Fruit fly (Drosophila melanogaster) whole organism, embryonic: ENCODE measurements around the gene CG15249.

Experiments used
- Bteb2 ChIP-seq: fragments of 200-800 bp; sonication (Bioruptor generic); optimal IDR thresholded peaks from 2 replicates; lab custom pipeline; 2016; ENCODE audit warnings: missing biosample characterization, missing genetic modification characterization
- CG10959 ChIP-seq: fragments of 200-800 bp; sonication (Bioruptor generic); IDR thresholded peaks from 2 replicates; pipeline ENCODE4 v1.3.6; 2022; ENCODE audit warnings: missing biosample characterization, missing genetic modification characterization
- CG12071 ChIP-seq: fragments of 200-800 bp; sonication (Bioruptor generic); optimal IDR thresholded peaks from 3 replicates; lab custom pipeline; 2018; ENCODE audit warnings: missing biosample characterization, mild to moderate bottlenecking, missing genetic modification characterization
- CG12942 ChIP-seq: fragments of 200-800 bp; sonication (Bioruptor generic); optimal IDR thresholded peaks from 3 replicates; lab custom pipeline; 2016; ENCODE audit warnings: missing biosample characterization, missing genetic modification characterization
- CG13424 ChIP-seq: fragments of 200-800 bp; sonication (Bioruptor generic); optimal IDR thresholded peaks from 2 replicates; lab custom pipeline; 2019; ENCODE audit warnings: missing biosample characterization, mild to moderate bottlenecking, missing genetic modification characterization, moderate library complexity
- CG13894 ChIP-seq: fragments of 200-800 bp; sonication (Bioruptor generic); optimal IDR thresholded peaks from 3 replicates; lab custom pipeline; 2018; ENCODE audit warnings: missing biosample characterization, mild to moderate bottlenecking, missing genetic modification characterization, moderate library complexity
- CG15269 ChIP-seq: fragments of 200-800 bp; sonication (Bioruptor generic); optimal IDR thresholded peaks from 2 replicates; lab custom pipeline; 2018; ENCODE audit warnings: missing biosample characterization, mild to moderate bottlenecking, missing genetic modification characterization, moderate library complexity
- CG15601 ChIP-seq: fragments of 200-800 bp; sonication (Bioruptor generic); optimal IDR thresholded peaks from 3 replicates; lab custom pipeline; 2019; ENCODE audit warnings: missing biosample characterization, mild to moderate bottlenecking, missing genetic modification characterization, moderate library complexity
- CG17328 ChIP-seq: fragments of 200-800 bp; sonication (Bioruptor generic); IDR thresholded peaks from 2 replicates; pipeline ENCODE4 v1.3.6; 2022; ENCODE audit warnings: missing biosample characterization, missing genetic modification characterization
- CG18011 ChIP-seq: fragments of 200-800 bp; sonication (Bioruptor generic); optimal IDR thresholded peaks from 2 replicates; lab custom pipeline; 2017; ENCODE audit warnings: missing biosample characterization, missing genetic modification characterization, mild to moderate bottlenecking, moderate library complexity, missing genotype
- CG1832 ChIP-seq: fragments of 200-800 bp; sonication (Bioruptor generic); optimal IDR thresholded peaks from 2 replicates; lab custom pipeline; 2017; ENCODE audit warnings: missing biosample characterization, mild to moderate bottlenecking, missing genetic modification characterization, inconsistent platforms
- CG2199 ChIP-seq: fragments of 200-800 bp; sonication (Bioruptor generic); IDR thresholded peaks from 3 replicates; pipeline ENCODE4 v1.3.6; 2022; ENCODE audit warnings: missing biosample characterization, missing genetic modification characterization
- CG30403 ChIP-seq: fragments of 200-800 bp; sonication (Bioruptor generic); optimal IDR thresholded peaks from 3 replicates; lab custom pipeline; 2016; ENCODE audit warnings: missing biosample characterization, missing genetic modification characterization
- CG31224 ChIP-seq: fragments of 200-800 bp; sonication (Bioruptor generic); IDR thresholded peaks from 2 replicates; pipeline ENCODE4 v1.3.6; 2022; ENCODE audit warnings: missing biosample characterization, missing genetic modification characterization
- CG33213 ChIP-seq: fragments of 200-800 bp; sonication (Bioruptor generic); optimal IDR thresholded peaks from 3 replicates; lab custom pipeline; 2016; ENCODE audit warnings: missing biosample characterization, missing genetic modification characterization
- CG4617 ChIP-seq: fragments of 200-800 bp; sonication (Bioruptor generic); optimal IDR thresholded peaks from 3 replicates; lab custom pipeline; 2016; ENCODE audit warnings: missing biosample characterization, missing genetic modification characterization, borderline replicate concordance
- CG4820 ChIP-seq: fragments of 200-800 bp; sonication (Bioruptor generic); optimal IDR thresholded peaks from 3 replicates; lab custom pipeline; 2016; ENCODE audit warnings: missing biosample characterization, missing genetic modification characterization
- CG6765 ChIP-seq: fragments of 200-800 bp; sonication (Bioruptor generic); optimal IDR thresholded peaks from 3 replicates; lab custom pipeline; 2017; ENCODE audit warnings: missing biosample characterization, mild to moderate bottlenecking, missing genetic modification characterization
- CG7372 ChIP-seq: fragments of 200-800 bp; sonication (Bioruptor generic); IDR thresholded peaks from 2 replicates; pipeline ENCODE4 v1.3.6; 2022; ENCODE audit warnings: missing biosample characterization, missing genetic modification characterization
- CG9817 ChIP-seq: fragments of 200-800 bp; sonication (Bioruptor generic); optimal IDR thresholded peaks from 2 replicates; lab custom pipeline; 2018; ENCODE audit warnings: missing biosample characterization, mild to moderate bottlenecking, missing genetic modification characterization, moderate library complexity
- Camta ChIP-seq: fragments of 200-800 bp; sonication (Bioruptor generic); optimal IDR thresholded peaks from 2 replicates; lab custom pipeline; 2016; ENCODE audit warnings: missing biosample characterization, missing genetic modification characterization
- Dll ChIP-seq: fragments of 200-800 bp; sonication (Bioruptor generic); IDR thresholded peaks from 4 replicates; pipeline ENCODE4 v1.3.6; 2022; ENCODE audit warnings: missing biosample characterization, missing genetic modification characterization; ENCODE audit not compliant: partially characterized antibody
- HHEX ChIP-seq: fragments of 200-800 bp; sonication (Bioruptor generic); optimal IDR thresholded peaks from 3 replicates; lab custom pipeline; 2017; ENCODE audit warnings: missing biosample characterization, mild to moderate bottlenecking, missing genetic modification characterization, missing genetic modification reagents
- Hr3 ChIP-seq: fragments of 200-800 bp; sonication (Bioruptor generic); optimal IDR thresholded peaks from 3 replicates; lab custom pipeline; 2016; ENCODE audit warnings: missing biosample characterization, missing genetic modification characterization
- Kr ChIP-seq: fragments of 200-800 bp; sonication (Bioruptor generic); optimal IDR thresholded peaks from 2 replicates; lab custom pipeline; 2017; ENCODE audit warnings: missing biosample characterization, mild to moderate bottlenecking, missing genetic modification characterization
- MESR4 ChIP-seq: fragments of 200-800 bp; sonication (Bioruptor generic); optimal IDR thresholded peaks from 2 replicates; lab custom pipeline; 2018; ENCODE audit warnings: missing biosample characterization, mild to moderate bottlenecking, missing genetic modification characterization, moderate library complexity
- NFAT ChIP-seq: fragments of 200-800 bp; sonication (Bioruptor generic); IDR thresholded peaks from 2 replicates; pipeline ENCODE4 v1.3.6; 2022; ENCODE audit warnings: missing biosample characterization, missing genetic modification characterization
- Nf-YA ChIP-seq: fragments of 200-800 bp; sonication (Bioruptor generic); IDR thresholded peaks from 2 replicates; pipeline ENCODE4 v1.3.6; 2022; ENCODE audit warnings: missing biosample characterization, missing genetic modification characterization
- Optix ChIP-seq: fragments of 200-800 bp; sonication (Bioruptor generic); IDR thresholded peaks from 3 replicates; pipeline ENCODE4 v1.3.6; 2022; ENCODE audit warnings: missing biosample characterization, missing genetic modification characterization
- Spps ChIP-seq: fragments of 200-800 bp; sonication (Bioruptor generic); optimal IDR thresholded peaks from 2 replicates; lab custom pipeline; 2018; ENCODE audit warnings: missing biosample characterization, mild to moderate bottlenecking, missing genetic modification characterization
- Sry-β ChIP-seq: fragments of 200-800 bp; sonication (Bioruptor generic); optimal IDR thresholded peaks from 2 replicates; lab custom pipeline; 2018; ENCODE audit warnings: missing biosample characterization, mild to moderate bottlenecking, missing genetic modification characterization, moderate library complexity
- Stat92E ChIP-seq, 3 experiments: fragments of >200 bp in 2 of 3; fragments of 200-800 bp in 1 of 3; sonication (Bioruptor generic) in 1 of 3; optimal IDR thresholded peaks; 2 replicates each; lab custom pipeline; 2017 to 2019; ENCODE audit warnings: missing biosample characterization in 3 of 3, missing genetic modification characterization in 3 of 3, mild to moderate bottlenecking in 1 of 3, moderate library complexity in 1 of 3
- bab2 ChIP-seq: fragments of 200-800 bp; sonication (Bioruptor generic); optimal IDR thresholded peaks from 2 replicates; lab custom pipeline; 2016; ENCODE audit warnings: missing biosample characterization, missing genetic modification characterization
- cas ChIP-seq: fragments of 200-800 bp; sonication (Bioruptor generic); IDR thresholded peaks from 2 replicates; pipeline ENCODE4 v1.3.6; 2022; ENCODE audit warnings: missing biosample characterization, missing genetic modification characterization
- corto ChIP-seq: fragments of 200-800 bp; sonication (Bioruptor generic); optimal IDR thresholded peaks from 2 replicates; lab custom pipeline; 2016; ENCODE audit warnings: missing biosample characterization, mild to moderate bottlenecking, missing genetic modification characterization, moderate library complexity
- dm ChIP-seq: fragments of 200-800 bp; sonication (Bioruptor generic); optimal IDR thresholded peaks from 3 replicates; lab custom pipeline; 2016; ENCODE audit warnings: missing biosample characterization, missing genetic modification characterization
- grn ChIP-seq: fragments of 200-800 bp; sonication (Bioruptor generic); optimal IDR thresholded peaks from 3 replicates; lab custom pipeline; 2017; ENCODE audit warnings: missing biosample characterization, missing genetic modification characterization
- her ChIP-seq: fragments of 200-800 bp; sonication (Bioruptor generic); optimal IDR thresholded peaks from 2 replicates; lab custom pipeline; 2016; ENCODE audit warnings: missing biosample characterization, missing genetic modification characterization
- inv ChIP-seq: fragments of 200-800 bp; sonication (Bioruptor generic); IDR thresholded peaks from 2 replicates; pipeline ENCODE4 v1.3.6; 2022; ENCODE audit warnings: missing biosample characterization, missing genetic modification characterization; ENCODE audit not compliant: partially characterized antibody
- jumu ChIP-seq: fragments of 200-800 bp; sonication (Bioruptor generic); optimal IDR thresholded peaks from 3 replicates; lab custom pipeline; 2016; ENCODE audit warnings: missing biosample characterization, missing genetic modification characterization
- lbe ChIP-seq: fragments of 200-800 bp; sonication (Bioruptor generic); optimal IDR thresholded peaks from 2 replicates; lab custom pipeline; 2016; ENCODE audit warnings: missing biosample characterization, mild to moderate bottlenecking, missing genetic modification characterization
- mld ChIP-seq: fragments of 200-800 bp; sonication (Bioruptor generic); IDR thresholded peaks from 3 replicates; pipeline ENCODE4 v1.3.6; 2022; ENCODE audit warnings: missing biosample characterization, missing genetic modification characterization; ENCODE audit not compliant: partially characterized antibody
- nau ChIP-seq: fragments of 200-800 bp; sonication (Bioruptor generic); optimal IDR thresholded peaks from 3 replicates; lab custom pipeline; 2017; ENCODE audit warnings: missing biosample characterization, mild to moderate bottlenecking, missing genetic modification characterization, missing genetic modification reagents
- nerfin-1 ChIP-seq: fragments of 200-800 bp; sonication (Bioruptor generic); optimal IDR thresholded peaks from 3 replicates; lab custom pipeline; 2019; ENCODE audit warnings: missing biosample characterization, mild to moderate bottlenecking, missing genetic modification characterization, moderate library complexity
- p53 ChIP-seq: fragments of 200-800 bp; sonication (Bioruptor generic); optimal IDR thresholded peaks from 2 replicates; lab custom pipeline; 2016; ENCODE audit warnings: missing biosample characterization, missing genetic modification characterization
- pfk ChIP-seq: fragments of 200-800 bp; sonication (Bioruptor generic); optimal IDR thresholded peaks from 2 replicates; lab custom pipeline; 2018; ENCODE audit warnings: missing biosample characterization, mild to moderate bottlenecking, missing genetic modification characterization, moderate library complexity
- phol ChIP-seq: fragments of 200-800 bp; sonication (Bioruptor generic); optimal IDR thresholded peaks from 3 replicates; lab custom pipeline; 2018; ENCODE audit warnings: missing biosample characterization, mild to moderate bottlenecking, missing genetic modification characterization, moderate library complexity
- pros ChIP-seq: fragments of 200-800 bp; sonication (Bioruptor generic); optimal IDR thresholded peaks from 3 replicates; lab custom pipeline; 2019; ENCODE audit warnings: missing biosample characterization, mild to moderate bottlenecking, missing genetic modification characterization, moderate library complexity
- slou ChIP-seq: fragments of 200-800 bp; sonication (Bioruptor generic); optimal IDR thresholded peaks from 3 replicates; lab custom pipeline; 2016; ENCODE audit warnings: missing biosample characterization, missing genetic modification characterization
- sna ChIP-seq: fragments of 200-800 bp; sonication (Bioruptor generic); IDR thresholded peaks from 2 replicates; pipeline ENCODE4 v1.3.6; 2022; ENCODE audit warnings: missing biosample characterization, missing genetic modification characterization; ENCODE audit not compliant: partially characterized antibody
- unc-4 ChIP-seq: fragments of 200-800 bp; sonication (Bioruptor generic); IDR thresholded peaks from 2 replicates; pipeline ENCODE4 v1.3.6; 2022; ENCODE audit warnings: missing biosample characterization, missing genetic modification characterization; ENCODE audit not compliant: partially characterized antibody

CG15249 gene

dm6 chrX:9892834-9893233 lies 6.6 kb downstream of the CG15249 start (continued):
- TF ChIP-seq lbe (GFP tag; lab: Kevin White, UChicago) (no peak), bab2 (GFP tag; lab: Kevin White, UChicago) (no peak), slou (GFP tag; lab: Kevin White, UChicago) (no peak), p53 (GFP tag; lab: Kevin White, UChicago) (no peak), Camta (GFP tag; lab: Kevin White, UChicago) (no peak), HHEX (peak; percentile 13), pros (no peak), CG1832 (GFP tag; lab: Kevin White, UChicago) (no peak), inv (GFP tag; lab: Robert Waterston, UW) (no peak), Dll (no peak), grn (GFP tag; lab: Kevin White, UChicago) (no peak), Sry-β (no peak), jumu (GFP tag; lab: Kevin White, UChicago) (no peak), unc-4 (GFP tag; lab: Robert Waterston, UW) (no peak), CG13424 (tag; lab: Kevin White, UChicago) (peak; percentile 31), CG33213 (GFP tag; lab: Kevin White, UChicago) (no peak), CG12942 (no peak), nerfin-1 (tag; lab: Kevin White, UChicago) (no peak), cas (no peak), sna (GFP tag; lab: Robert Waterston, UW) (no peak), CG17328 (GFP tag; lab: Robert Waterston, UW) (0 out of 2 replicates have a peak, but pooled peaks have one; percentile 10), pfk (GFP tag; lab: Kevin White, UChicago) (no peak), NFAT (GFP tag; lab: Robert Waterston, UW) (no peak), Optix (no peak), CG10959 (GFP tag; lab: Robert Waterston, UW) (no peak), mld (no peak), CG30403 (GFP tag; lab: Kevin White, UChicago) (peak; percentile 37), her (no peak), dm (GFP tag; lab: Kevin White, UChicago) (no peak), CG9817 (tag; lab: Kevin White, UChicago) (peak; percentile 27), phol (tag; lab: Kevin White, UChicago) (peak; percentile 20), Nf-YA (GFP tag; lab: Robert Waterston, UW) (no peak), Stat92E (GFP tag; optimal IDR thresholded peaks at IDR 0.05; lab: Kevin White, UChicago) (no peak), CG18011 (no peak), corto (no peak), CG4820 (GFP tag; lab: Kevin White, UChicago) (peak; percentile 16), CG15269 (tag; lab: Kevin White, UChicago) (peak; percentile 38), MESR4 (GFP tag; lab: Kevin White, UChicago) (no peak), CG4617 (GFP tag; lab: Kevin White, UChicago) (no peak), Kr (GFP tag; lab: Kevin White, UChicago) (no peak), CG15601 (tag; lab: Kevin White, UChicago) (no peak), CG2199 (GFP tag; lab: Robert Waterston, UW) (no peak), CG12071 (peak; percentile 2), CG31224 (peak; percentile 11; the same call in 1 of the 2 replicates), Bteb2 (no peak), CG13894 (tag; lab: Kevin White, UChicago) (no peak), Spps (tag; lab: Kevin White, UChicago) (no peak), nau (GFP tag; lab: Kevin White, UChicago) (no peak), Hr3 (GFP tag; lab: Kevin White, UChicago) (no peak), CG7372 (GFP tag; lab: Robert Waterston, UW) (no peak), CG6765 (no peak)
